Fruit fly (Drosophila melanogaster) whole organism, wandering third instar larva: ENCODE data around the gene CG7914.

Experiments
- Abd-B ChIP-seq: fragments of >200 bp; optimal IDR thresholded peaks from 2 replicates; lab custom pipeline; 2017; ENCODE audit warnings: missing biosample characterization, missing genetic modification characterization
- Hr78 ChIP-seq: fragments of >200 bp; optimal IDR thresholded peaks from 2 replicates; lab custom pipeline; 2017; ENCODE audit warnings: missing biosample characterization, missing genetic modification characterization
- Myc ChIP-seq: fragments of >200 bp; optimal IDR thresholded peaks from 2 replicates; lab custom pipeline; 2017
- Sp1 ChIP-seq: fragments of 200-800 bp; sonication (Bioruptor generic); optimal IDR thresholded peaks from 3 replicates; lab custom pipeline; 2019; ENCODE audit warnings: missing biosample characterization, mild to moderate bottlenecking, missing genetic modification characterization, moderate library complexity
- dl ChIP-seq, 2 experiments: fragments of 175-275, 200-275 bp in 1 of 2; fragments of 200-275 bp in 1 of 2; sonication (Bioruptor generic); optimal IDR thresholded peaks; lab custom pipeline; 2018; ENCODE audit warnings: mild to moderate bottlenecking in 2 of 2, missing biosample characterization in 2 of 2, missing genetic modification characterization in 2 of 2, moderate library complexity in 2 of 2; ENCODE audit not compliant: partially characterized antibody in 2 of 2, insufficient read depth in 1 of 2
- dsf ChIP-seq: sonication (Bioruptor generic); optimal IDR thresholded peaks from 2 replicates; lab custom pipeline; 2016; ENCODE audit warnings: missing biosample characterization, missing genetic modification characterization, borderline replicate concordance
- h ChIP-seq: fragments of 200-800 bp; sonication (Bioruptor generic); optimal IDR thresholded peaks from 3 replicates; lab custom pipeline; 2016; ENCODE audit warnings: missing biosample characterization, mild to moderate bottlenecking, missing genetic modification characterization
- sv ChIP-seq: fragments of 200-800 bp; sonication (Bioruptor generic); optimal IDR thresholded peaks from 3 replicates; lab custom pipeline; 2016; ENCODE audit warnings: missing biosample characterization, missing genetic modification characterization
- woc ChIP-seq: sonication (Bioruptor generic); optimal IDR thresholded peaks from 2 replicates; lab custom pipeline; 2016; ENCODE audit warnings: missing biosample characterization, mild to moderate bottlenecking, missing genetic modification characterization

dm6 chrX:19163446-19163845 lies 29.8 kb downstream of the CG7914 start:
- TF ChIP-seq Hr78 (GFP tag; lab: Kevin White, UChicago), result no peak
- no peak for TF ChIP-seq dsf (GFP tag; lab: Kevin White, UChicago)
- no peak for TF ChIP-seq h
- no peak for TF ChIP-seq Sp1 (GFP tag; lab: Kevin White, UChicago)
- TF ChIP-seq Abd-B (GFP tag; lab: Kevin White, UChicago), result no peak
- TF ChIP-seq dl (GFP tag; optimal IDR thresholded peaks at IDR 0.05; lab: Kevin White, UChicago; ENCODE audit: insufficient read depth in 1 of 2, partially characterized antibody in 2 of 2), result no peak
- TF ChIP-seq woc, result no peak
- no peak for TF ChIP-seq Myc
- TF ChIP-seq sv (GFP tag; lab: Kevin White, UChicago), result no peak
